Fruit fly (Drosophila melanogaster): ENCODE results near the gene hd.

The hd gene

DNA sequence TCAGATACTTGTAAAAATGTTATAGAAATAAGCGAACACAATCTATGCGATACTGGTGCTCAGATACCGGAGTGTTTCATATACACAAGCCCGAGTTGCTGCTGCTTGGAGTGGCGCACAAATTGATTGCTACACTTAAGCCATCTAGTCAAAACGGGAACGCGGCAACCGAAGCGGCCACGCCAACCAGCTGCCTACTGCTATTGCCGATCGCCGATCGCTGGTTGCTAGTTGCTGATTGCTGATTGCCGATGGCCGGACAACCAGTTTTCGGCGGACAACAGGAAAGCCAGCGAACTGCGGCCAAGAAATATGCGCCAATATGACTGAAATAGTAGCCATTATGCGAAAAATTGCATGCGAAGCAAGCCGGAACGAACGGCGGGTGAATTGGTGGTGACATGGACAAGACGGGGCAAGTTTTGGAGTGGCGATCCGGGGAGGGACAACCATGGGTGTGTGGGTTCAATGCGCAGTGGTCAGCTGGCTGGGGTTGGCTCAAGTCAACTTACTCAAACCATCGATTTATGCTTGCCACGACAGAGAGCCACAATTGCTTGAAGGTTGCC, 15.4 kb upstream of the hd start:
- TF ChIP-seq CG11762 (GFP tag; optimal IDR thresholded peaks at IDR 0.05; ENCODE audit: insufficient read depth) (no peak), eg (GFP tag; IDR thresholded peaks at IDR 0.05) (0 out of 3 replicates have a peak, but pooled peaks have one; percentile 23), Hr4 (GFP tag; optimal IDR thresholded peaks at IDR 0.05) (no peak), CG34406 (GFP tag; optimal IDR thresholded peaks at IDR 0.05) (no peak), CG8632 (GFP tag; optimal IDR thresholded peaks at IDR 0.05) (no peak), Eip93F (GFP tag; optimal IDR thresholded peaks at IDR 0.05) (no peak), Eip75B (GFP tag; optimal IDR thresholded peaks at IDR 0.05) (no peak), CG11294 (GFP tag; IDR thresholded peaks at IDR 0.05) (no peak), fd85E (GFP tag; optimal IDR thresholded peaks at IDR 0.05) (no peak), Sox102F (GFP tag; optimal IDR thresholded peaks at IDR 0.05) (no peak), Gug (GFP tag; IDR thresholded peaks at IDR 0.05) (no peak), Met (GFP tag; optimal IDR thresholded peaks at IDR 0.05) (no peak), CG8319 (GFP tag; optimal IDR thresholded peaks at IDR 0.05) (no peak), Smox (GFP tag; optimal IDR thresholded peaks at IDR 0.05) (no peak), dsx (GFP tag; optimal IDR thresholded peaks at IDR 0.05; ENCODE audit: poor library complexity, severe bottlenecking) (no peak), achi (GFP tag; optimal IDR thresholded peaks at IDR 0.05) (no peak), Lpt (GFP tag; optimal IDR thresholded peaks at IDR 0.05) (peak; percentile 41), CG6276 (GFP tag; optimal IDR thresholded peaks at IDR 0.05) (no peak), CG16779 (tag; optimal IDR thresholded peaks at IDR 0.05) (no peak), acj6 (GFP tag; optimal IDR thresholded peaks at IDR 0.05) (no peak), Ets96B (tag; optimal IDR thresholded peaks at IDR 0.05) (no peak), dac (GFP tag; optimal IDR thresholded peaks at IDR 0.05) (no peak), CG1621 (tag; optimal IDR thresholded peaks at IDR 0.05) (peak; percentile 54), Sox15 (GFP tag; optimal IDR thresholded peaks at IDR 0.05) (no peak), esn (GFP tag; optimal IDR thresholded peaks at IDR 0.05) (no peak), CG10669 (GFP tag; optimal IDR thresholded peaks at IDR 0.05) (no peak), Eip78C (GFP tag) (peak; percentile 40), ss (GFP tag; optimal IDR thresholded peaks at IDR 0.05) (peak in 1 of 2 experiments; percentile 58)

- no peak for TF ChIP-seq lz (GFP tag; optimal IDR thresholded peaks at IDR 0.05)
- no peak for TF ChIP-seq Eip93F (GFP tag; optimal IDR thresholded peaks at IDR 0.05)
- no peak for TF ChIP-seq Sox102F (GFP tag; optimal IDR thresholded peaks at IDR 0.05)
- TF ChIP-seq OdsH (GFP tag; optimal IDR thresholded peaks at IDR 0.05), result no peak
- no peak for TF ChIP-seq CG1621 (tag; optimal IDR thresholded peaks at IDR 0.05)
- TF ChIP-seq Ets96B (tag; optimal IDR thresholded peaks at IDR 0.05), result peak; percentile 22
- no peak for TF ChIP-seq acj6 (GFP tag; optimal IDR thresholded peaks at IDR 0.05)
- peak; percentile 56 for TF ChIP-seq CG32006 (GFP tag; optimal IDR thresholded peaks at IDR 0.05)
- TF ChIP-seq CG7368 (GFP tag; optimal IDR thresholded peaks at IDR 0.05), result no peak
- peak; percentile 15 for TF ChIP-seq CG3919 (GFP tag; optimal IDR thresholded peaks at IDR 0.05)
- peak; percentile 15 for TF ChIP-seq Lpt (GFP tag; optimal IDR thresholded peaks at IDR 0.05)
- no peak for TF ChIP-seq Hr4 (GFP tag; optimal IDR thresholded peaks at IDR 0.05)
- TF ChIP-seq CG11762 (GFP tag; optimal IDR thresholded peaks at IDR 0.05; ENCODE audit: insufficient read depth), result no peak
- TF ChIP-seq Eip78C (GFP tag), result peak; percentile 74
- TF ChIP-seq Gug (GFP tag; IDR thresholded peaks at IDR 0.05), result no peak
- peak; percentile 30 for TF ChIP-seq fd59A (GFP tag; optimal IDR thresholded peaks at IDR 0.05)
- peak; percentile 14 for TF ChIP-seq spab (GFP tag; optimal IDR thresholded peaks at IDR 0.05)
- no peak for TF ChIP-seq CG4318 (GFP tag; optimal IDR thresholded peaks at IDR 0.05)
- no peak for TF ChIP-seq Sox15 (GFP tag; optimal IDR thresholded peaks at IDR 0.05)
- no peak for TF ChIP-seq Hr39 (GFP tag; optimal IDR thresholded peaks at IDR 0.05)
- peak; percentile 29 for TF ChIP-seq net (GFP tag; optimal IDR thresholded peaks at IDR 0.05)
- peak; percentile 27 for TF ChIP-seq CG10669 (GFP tag; optimal IDR thresholded peaks at IDR 0.05)
- 0 out of 3 replicates have a peak, but pooled peaks have one; percentile 41 for TF ChIP-seq CG8119 (GFP tag; IDR thresholded peaks at IDR 0.05)
- no peak for TF ChIP-seq CG15336 (GFP tag; IDR thresholded peaks at IDR 0.05)
- peak; percentile 37 for TF ChIP-seq CG10631 (GFP tag; optimal IDR thresholded peaks at IDR 0.05)
- no peak for TF ChIP-seq Hr38 (GFP tag; optimal IDR thresholded peaks at IDR 0.05)
- TF ChIP-seq dac (GFP tag; optimal IDR thresholded peaks at IDR 0.05), result no peak
- TF ChIP-seq fd85E (GFP tag; optimal IDR thresholded peaks at IDR 0.05), result no peak
- no peak for TF ChIP-seq CG16779 (tag; optimal IDR thresholded peaks at IDR 0.05)
- no peak for TF ChIP-seq svp (GFP tag)
- no peak for TF ChIP-seq Met (GFP tag; optimal IDR thresholded peaks at IDR 0.05)
- TF ChIP-seq fkh (GFP tag; optimal IDR thresholded peaks at IDR 0.05), result no peak
- TF ChIP-seq CG3032 (tag; optimal IDR thresholded peaks at IDR 0.05), result peak; percentile 36
- no peak for TF ChIP-seq CG31627 (GFP tag; optimal IDR thresholded peaks at IDR 0.05)
Measured at dm6 chr3R:5389435-5389834, 14.7 kb upstream of the hd start.
